Fruit fly (Drosophila melanogaster) whole organism, adult: Measurements from ENCODE around the gene Tengl3.

ENCODE experiments used
- CG1620 ChIP-seq: fragments of 200-800 bp; sonication (Bioruptor generic); optimal IDR thresholded peaks from 2 replicates; lab custom pipeline; 2016; ENCODE audit warnings: missing biosample characterization, missing genetic modification characterization
- CG33017 ChIP-seq: fragments of 200-800 bp; sonication (Bioruptor generic); optimal IDR thresholded peaks from 2 replicates; lab custom pipeline; 2018; ENCODE audit warnings: missing biosample characterization, mild to moderate bottlenecking, missing genetic modification characterization, moderate library complexity
- CG7045 ChIP-seq: fragments of 200-800 bp; sonication (Bioruptor generic); optimal IDR thresholded peaks from 2 replicates; lab custom pipeline; 2017; ENCODE audit warnings: missing biosample characterization, mild to moderate bottlenecking, missing genetic modification characterization
- CG7101 ChIP-seq: fragments of 200-800 bp; sonication (Bioruptor generic); optimal IDR thresholded peaks from 2 replicates; lab custom pipeline; 2018; ENCODE audit warnings: missing biosample characterization, mild to moderate bottlenecking, missing genetic modification characterization, moderate library complexity
- Clk ChIP-seq: fragments of 200-800 bp; sonication (Bioruptor generic); optimal IDR thresholded peaks from 2 replicates; lab custom pipeline; 2017; ENCODE audit warnings: missing biosample characterization, missing genetic modification characterization
- cnc ChIP-seq, 2 experiments: fragments of >200 bp; optimal IDR thresholded peaks; 2 replicates each; lab custom pipeline; 2017
- ovo ChIP-seq: fragments of 200-800 bp; sonication (Bioruptor generic); optimal IDR thresholded peaks from 2 replicates; lab custom pipeline; 2016; ENCODE audit warnings: missing biosample characterization, missing genetic modification characterization
- pad ChIP-seq: fragments of 200-800 bp; sonication (Bioruptor generic); optimal IDR thresholded peaks from 3 replicates; lab custom pipeline; 2017; ENCODE audit warnings: missing biosample characterization, missing genetic modification characterization, mild to moderate bottlenecking, moderate library complexity, missing genetic modification reagents
- toe ChIP-seq: fragments of 200-800 bp; sonication (Bioruptor generic); optimal IDR thresholded peaks from 2 replicates; lab custom pipeline; 2016; ENCODE audit warnings: missing biosample characterization, missing genetic modification characterization

dm6 chr2L:2251175-2251574, 13.1 kb upstream of the Tengl3 start, which contains the start of gene Ser12:
- TF ChIP-seq ovo (GFP tag; lab: Kevin White, UChicago) (no peak), CG33017 (tag; lab: Kevin White, UChicago) (no peak), toe (GFP tag; lab: Kevin White, UChicago) (no peak), cnc (optimal IDR thresholded peaks at IDR 0.05; lab: Kevin White, UChicago) (no peak), Clk (GFP tag; lab: Kevin White, UChicago) (no peak), CG1620 (GFP tag; lab: Kevin White, UChicago) (no peak), CG7101 (tag; lab: Kevin White, UChicago) (no peak), CG7045 (GFP tag; lab: Kevin White, UChicago) (no peak), pad (GFP tag; lab: Kevin White, UChicago) (no peak)
